Worm (Caenorhabditis elegans): Measurements from ENCODE around the gene aat-8.

aat-8 gene

DNA sequence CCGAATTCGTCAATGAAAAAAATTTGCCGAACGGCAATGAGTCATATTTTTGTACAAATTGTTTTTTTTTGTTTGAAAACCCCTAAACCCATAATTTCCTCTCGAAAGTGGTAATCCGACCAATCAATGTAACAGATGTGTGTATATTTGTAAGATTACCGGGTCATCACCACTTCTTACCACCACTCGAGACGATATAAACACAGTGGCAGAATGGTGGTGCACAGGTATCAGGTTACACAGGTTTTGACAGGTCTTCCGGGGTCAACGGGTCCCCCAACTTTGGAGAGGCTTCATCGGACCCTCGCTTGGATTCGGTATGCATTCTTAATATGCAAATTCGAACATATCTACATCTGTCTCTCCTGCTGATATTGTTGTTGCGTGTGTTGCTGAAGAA lies 26.2 kb downstream of the aat-8 start:
- TF ChIP-seq zfp-2 (tag; optimal IDR thresholded peaks at IDR 0.05) (no peak), F44E2.7 (GFP tag; IDR thresholded peaks at IDR 0.05) (no peak), zip-11 (GFP tag; IDR thresholded peaks at IDR 0.05) (no peak), dmd-9 (GFP tag; IDR thresholded peaks at IDR 0.05) (no peak), ztf-7 (tag; optimal IDR thresholded peaks at IDR 0.05) (no peak)

DNA sequence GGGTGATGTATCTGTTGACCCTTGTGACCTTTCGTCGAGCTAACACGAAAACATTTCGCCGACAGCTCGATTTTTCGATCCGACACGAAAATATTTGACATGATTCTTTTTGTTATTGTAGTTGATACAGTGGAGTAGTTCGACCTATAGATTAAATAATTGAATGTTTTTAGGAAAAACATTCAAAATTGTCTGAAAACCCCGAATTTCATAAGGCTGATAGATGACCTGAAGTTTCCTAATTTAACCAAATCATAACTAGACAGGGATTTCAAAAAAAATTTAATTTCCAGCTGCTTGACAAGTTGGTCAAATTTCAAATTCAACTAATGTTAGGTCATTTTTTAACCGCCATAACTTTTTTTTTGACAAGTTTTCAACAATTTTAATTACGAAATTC lies 29.8 kb downstream of the aat-8 start, which contains the start of gene cal-3:
Gene cal-3 (minus strand): TSS at position 101 of the 400 bp plus-strand sequence.
- TF ChIP-seq madf-5 (GFP tag; IDR thresholded peaks at IDR 0.05) (no peak), zag-1 (tag; optimal IDR thresholded peaks at IDR 0.05) (no peak), T26A8.4 (GFP tag; IDR thresholded peaks at IDR 0.05) (no peak), attf-4 (tag; optimal IDR thresholded peaks at IDR 0.05) (no peak), dmd-9 (GFP tag; IDR thresholded peaks at IDR 0.05) (no peak), fkh-10 (GFP tag; optimal IDR thresholded peaks at IDR 0.05) (no peak), cey-2 (tag; optimal IDR thresholded peaks at IDR 0.05; ENCODE audit: borderline replicate concordance, insufficient read depth) (no peak), nhr-28 (tag; optimal IDR thresholded peaks at IDR 0.05) (no peak), skn-1 (tag; optimal IDR thresholded peaks at IDR 0.05) (no peak), F49E8.2 (tag; optimal IDR thresholded peaks at IDR 0.05; ENCODE audit: borderline replicate concordance) (no peak), tra-1 (GFP tag; IDR thresholded peaks at IDR 0.05) (no peak), dmd-8 (GFP tag; IDR thresholded peaks at IDR 0.05) (no peak), snpc-4 (tag; optimal IDR thresholded peaks at IDR 0.05) (no peak), nhr-102 (tag; optimal IDR thresholded peaks at IDR 0.05) (no peak), F10B5.3 (tag; optimal IDR thresholded peaks at IDR 0.05) (no peak), lin-15B (tag; optimal IDR thresholded peaks at IDR 0.05) (no peak), arid-1 (GFP tag; conservative IDR thresholded peaks at IDR 0.05) (no peak), F44E2.7 (GFP tag; IDR thresholded peaks at IDR 0.05) (no peak), snpc-1.2 (GFP tag; IDR thresholded peaks at IDR 0.05) (no peak), lin-38 (GFP tag; IDR thresholded peaks at IDR 0.05) (no peak)

DNA sequence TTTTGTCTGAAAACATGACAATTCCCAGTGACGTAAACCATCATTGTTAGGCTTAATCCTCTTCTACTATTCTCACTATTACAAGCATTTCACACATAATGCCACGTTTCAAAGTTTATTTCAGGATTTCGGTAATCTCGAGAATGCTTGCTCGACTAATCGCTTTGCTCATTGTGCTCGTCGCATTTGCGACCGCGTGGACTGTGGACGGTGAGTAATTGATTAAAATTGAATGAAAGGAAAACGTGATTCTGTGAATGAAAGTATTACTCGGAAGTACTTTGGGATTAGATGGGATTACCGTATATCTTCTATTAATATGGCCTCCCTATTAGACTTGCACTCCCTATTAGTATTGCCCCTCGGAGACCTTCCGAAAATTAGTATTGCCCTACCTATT lies 31.1 kb downstream of the aat-8 start:
- TF ChIP-seq aha-1 (tag) (peak; percentile 83), ceh-28 (tag; optimal IDR thresholded peaks at IDR 0.05) (no peak)

DNA sequence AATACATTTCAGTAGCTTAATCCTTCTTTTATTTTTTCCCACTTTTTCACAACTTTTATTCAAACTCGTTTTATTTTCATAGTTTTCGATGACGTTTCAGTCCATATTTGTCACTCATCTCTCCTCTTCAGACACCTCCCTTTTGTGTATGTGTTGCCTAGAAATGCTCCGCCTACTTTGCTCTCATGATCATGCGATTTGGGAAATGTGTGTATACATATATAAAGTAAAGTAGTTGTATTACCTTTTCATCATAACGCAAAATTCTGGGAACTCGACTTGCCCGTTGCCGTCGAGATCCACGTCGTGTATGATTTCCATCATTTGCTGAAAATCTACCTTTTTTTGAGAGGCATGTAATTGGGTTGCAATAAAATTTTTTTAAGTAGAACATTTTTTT lies 32.8 kb downstream of the aat-8 start:
- TF ChIP-seq lin-29 (GFP tag; IDR thresholded peaks at IDR 0.05) (no peak), T20F7.1 (GFP tag; optimal IDR thresholded peaks at IDR 0.05) (no peak), ceh-62 (tag; optimal IDR thresholded peaks at IDR 0.05) (no peak), hmg-1.1 (GFP tag; IDR thresholded peaks at IDR 0.05) (no peak)

DNA sequence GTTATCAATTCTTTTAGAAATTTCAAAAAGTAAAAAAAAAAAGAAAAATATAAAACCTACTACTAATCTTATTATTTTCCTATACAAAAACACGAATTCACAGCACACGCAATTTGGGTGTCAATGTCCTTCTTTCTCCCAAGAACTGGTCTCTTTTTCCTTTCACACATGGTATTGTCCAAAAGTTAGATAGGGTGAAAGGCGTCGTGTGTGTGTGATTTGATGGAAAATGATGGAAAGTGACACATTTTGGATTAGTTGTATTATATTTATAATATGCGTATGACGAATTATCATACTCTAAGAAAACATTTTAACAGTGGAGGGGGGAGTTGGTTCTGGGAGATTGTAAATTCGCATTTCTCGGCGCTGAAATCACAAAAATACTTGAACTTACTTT lies 37.1 kb downstream of the aat-8 start:
- TF ChIP-seq F49E8.2 (tag; optimal IDR thresholded peaks at IDR 0.05; ENCODE audit: borderline replicate concordance) (no peak), aha-1 (tag) (no peak), mdl-1 (tag; optimal IDR thresholded peaks at IDR 0.05) (peak in 1 of 2 experiments; percentile 15), snpc-4 (tag; optimal IDR thresholded peaks at IDR 0.05) (no peak), skn-1 (tag; optimal IDR thresholded peaks at IDR 0.05) (no peak), mxl-3 (GFP tag; optimal IDR thresholded peaks at IDR 0.05) (no peak)

DNA sequence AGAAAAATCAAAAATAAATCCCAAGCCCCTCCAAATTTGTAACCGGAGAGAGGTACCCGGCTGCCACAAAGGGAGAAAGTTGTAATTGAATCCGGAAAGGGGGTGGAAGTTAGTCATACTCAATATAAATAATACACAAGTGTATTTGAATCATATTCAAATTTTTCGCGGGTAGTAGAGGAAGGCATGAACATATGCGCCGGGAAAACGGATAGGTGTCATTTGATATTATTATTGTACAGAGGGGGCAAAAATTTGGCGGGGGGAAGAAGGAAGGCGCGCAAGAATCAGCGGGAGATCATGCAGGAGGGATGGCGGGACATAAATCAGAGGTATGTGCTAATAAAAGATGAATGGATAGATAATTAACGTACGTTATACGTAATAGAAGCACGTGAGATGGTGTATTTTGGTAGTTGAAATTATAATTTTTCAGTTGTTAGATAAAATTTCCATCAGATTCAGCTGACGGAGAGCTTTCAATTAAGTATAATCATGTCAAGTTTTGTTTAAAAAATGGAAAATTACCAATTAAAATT lies 38.2 kb downstream of the aat-8 start, which contains the start of gene F28F9.3:
Gene F28F9.3 (plus strand): TSS at position 301 of the 539 bp plus-strand sequence.
- TF ChIP-seq mdt-29 (GFP tag; IDR thresholded peaks at IDR 0.05): no peak
- TF ChIP-seq aha-1 (tag): peak; percentile 63
- no peak for TF ChIP-seq dve-1 (tag; optimal IDR thresholded peaks at IDR 0.05; ENCODE audit: insufficient read depth)
